Worm (Caenorhabditis elegans) whole organism, late embryonic: ENCODE results near the gene clec-62.

ENCODE experiments used
- C08G9.2 ChIP-seq: sonication (generic microtip); optimal IDR thresholded peaks from 2 replicates; lab custom pipeline; 2016; ENCODE audit warnings: mild to moderate bottlenecking, missing genetic modification characterization, moderate library complexity, missing compliant biosample characterization
- K02D7.2 ChIP-seq: sonication (generic microtip); optimal IDR thresholded peaks from 2 replicates; lab custom pipeline; 2017; ENCODE audit warnings: mild to moderate bottlenecking, missing genetic modification characterization, missing compliant biosample characterization
- T23F11.4 ChIP-seq: fragments of 200-800 bp; sonication (Bioruptor generic); optimal IDR thresholded peaks from 2 replicates; lab custom pipeline; 2018; ENCODE audit warnings: mild to moderate bottlenecking, missing genetic modification characterization, missing compliant biosample characterization
- Y22D7AL.16 ChIP-seq: sonication (generic microtip); optimal IDR thresholded peaks from 2 replicates; lab custom pipeline; 2016; ENCODE audit warnings: missing genetic modification characterization, missing compliant biosample characterization
- ama-1 ChIP-seq: fragments of 150-350 bp; optimal IDR thresholded peaks from 2 replicates; lab custom pipeline; 2014
- ceh-19 ChIP-seq: fragments of 200-800 bp; sonication (Bioruptor generic); optimal IDR thresholded peaks from 2 replicates; lab custom pipeline; 2018; ENCODE audit warnings: mild to moderate bottlenecking, missing genetic modification characterization, missing compliant biosample characterization
- ceh-2 ChIP-seq: sonication (generic microtip); optimal IDR thresholded peaks from 2 replicates; lab custom pipeline; 2016; ENCODE audit warnings: missing genotype, missing genetic modification characterization, missing compliant biosample characterization
- ceh-22 ChIP-seq: sonication (generic microtip); optimal IDR thresholded peaks from 2 replicates; lab custom pipeline; 2017; ENCODE audit warnings: missing biosample characterization, missing genetic modification characterization
- ceh-31 ChIP-seq: sonication (generic microtip); optimal IDR thresholded peaks from 2 replicates; lab custom pipeline; 2016; ENCODE audit warnings: missing genetic modification characterization, missing compliant biosample characterization
- ceh-34 ChIP-seq: sonication (generic microtip); optimal IDR thresholded peaks from 2 replicates; lab custom pipeline; 2016; ENCODE audit warnings: mild to moderate bottlenecking, missing genetic modification characterization, missing compliant biosample characterization
- ceh-6 ChIP-seq: fragments of 200-800 bp; sonication (Bioruptor generic); optimal IDR thresholded peaks from 2 replicates; lab custom pipeline; 2018; ENCODE audit warnings: mild to moderate bottlenecking, missing genetic modification characterization, missing compliant biosample characterization
- dmd-4 ChIP-seq: sonication (generic microtip); optimal IDR thresholded peaks from 2 replicates; lab custom pipeline; 2016; ENCODE audit warnings: borderline replicate concordance, missing genetic modification characterization, missing compliant biosample characterization
- dve-1 ChIP-seq: sonication (generic microtip); optimal IDR thresholded peaks from 2 replicates; lab custom pipeline; 2017; ENCODE audit warnings: antibody characterized with exemption, mild to moderate bottlenecking, missing genetic modification characterization, missing compliant biosample characterization
- elt-2 ChIP-seq: sonication (generic microtip); optimal IDR thresholded peaks from 2 replicates; lab custom pipeline; 2016; ENCODE audit warnings: missing genetic modification reagents, missing genetic modification characterization, missing compliant biosample characterization
- ets-4 ChIP-seq: sonication (generic microtip); optimal IDR thresholded peaks from 2 replicates; lab custom pipeline; 2016; ENCODE audit warnings: missing genetic modification characterization, missing compliant biosample characterization
- fax-1 ChIP-seq: sonication (generic microtip); optimal IDR thresholded peaks from 2 replicates; lab custom pipeline; 2016; ENCODE audit warnings: missing genotype, missing genetic modification characterization, missing compliant biosample characterization
- fkh-6 ChIP-seq: sonication (generic microtip); optimal IDR thresholded peaks from 2 replicates; lab custom pipeline; 2016; ENCODE audit warnings: missing genetic modification characterization, missing compliant biosample characterization
- hlh-13 ChIP-seq: fragments of 200-800 bp; sonication (Bioruptor generic); optimal IDR thresholded peaks from 2 replicates; lab custom pipeline; 2018; ENCODE audit warnings: mild to moderate bottlenecking, missing genetic modification characterization, missing compliant biosample characterization
- hlh-15 ChIP-seq: sonication (generic microtip); optimal IDR thresholded peaks from 2 replicates; lab custom pipeline; 2016; ENCODE audit warnings: missing genetic modification characterization, missing compliant biosample characterization
- hlh-6 ChIP-seq: sonication (generic microtip); optimal IDR thresholded peaks from 2 replicates; lab custom pipeline; 2016; ENCODE audit warnings: missing genotype, missing genetic modification characterization, missing compliant biosample characterization
- lim-6 ChIP-seq: sonication (generic microtip); optimal IDR thresholded peaks from 2 replicates; lab custom pipeline; 2016; ENCODE audit warnings: missing genetic modification characterization, missing compliant biosample characterization
- mec-3 ChIP-seq: sonication (generic microtip); optimal IDR thresholded peaks from 2 replicates; lab custom pipeline; 2016; ENCODE audit warnings: borderline replicate concordance, missing genetic modification characterization, missing compliant biosample characterization
- nhr-11 ChIP-seq: fragments of 150-350 bp; optimal IDR thresholded peaks from 2 replicates; lab custom pipeline; 2014; ENCODE audit warnings: missing biosample characterization, missing genetic modification characterization
- nhr-232 ChIP-seq: sonication (generic microtip); optimal IDR thresholded peaks from 2 replicates; lab custom pipeline; 2016; ENCODE audit warnings: missing genetic modification characterization, missing compliant biosample characterization
- npax-4 ChIP-seq: sonication (generic microtip); optimal IDR thresholded peaks from 2 replicates; lab custom pipeline; 2016; ENCODE audit warnings: missing genetic modification characterization, missing compliant biosample characterization
- odd-2 ChIP-seq: sonication (generic microtip); optimal IDR thresholded peaks from 2 replicates; lab custom pipeline; 2017; ENCODE audit warnings: antibody characterized with exemption, mild to moderate bottlenecking, missing genetic modification characterization, missing compliant biosample characterization
- pax-1 ChIP-seq: fragments of 150-350 bp; optimal IDR thresholded peaks from 2 replicates; lab custom pipeline; 2014; ENCODE audit warnings: missing biosample characterization, missing genetic modification characterization
- pha-2 ChIP-seq: sonication (generic microtip); optimal IDR thresholded peaks from 2 replicates; lab custom pipeline; 2017; ENCODE audit warnings: mild to moderate bottlenecking, missing genetic modification characterization, missing compliant biosample characterization
- pqm-1 ChIP-seq: sonication (generic microtip); optimal IDR thresholded peaks from 2 replicates; lab custom pipeline; 2016; ENCODE audit warnings: missing genetic modification characterization, missing compliant biosample characterization
- pros-1 ChIP-seq: fragments of 150-350 bp; optimal IDR thresholded peaks from 2 replicates; lab custom pipeline; 2014; ENCODE audit warnings: missing biosample characterization, missing genetic modification reagents, missing genetic modification characterization
- sox-2 ChIP-seq: fragments of 200-800 bp; sonication (Bioruptor generic); IDR thresholded peaks from 2 replicates; pipeline ENCODE4 v1.3.6; 2022; ENCODE audit warnings: missing genetic modification reagents, missing genetic modification characterization, missing compliant biosample characterization
- sox-4 ChIP-seq: sonication (generic microtip); optimal IDR thresholded peaks from 2 replicates; lab custom pipeline; 2017; ENCODE audit warnings: mild to moderate bottlenecking, missing genetic modification characterization, inconsistent platforms, missing compliant biosample characterization
- tbx-2 ChIP-seq: sonication (generic microtip); optimal IDR thresholded peaks from 2 replicates; lab custom pipeline; 2016; ENCODE audit warnings: missing genetic modification characterization, missing compliant biosample characterization
- tbx-7 ChIP-seq: sonication (generic microtip); optimal IDR thresholded peaks from 2 replicates; lab custom pipeline; 2016; ENCODE audit warnings: missing genotype, missing genetic modification characterization, missing compliant biosample characterization
- unc-3 ChIP-seq, 2 experiments: fragments of 200-800 bp in 1 of 2; sonication (Bioruptor generic) in 1 of 2; sonication (generic microtip) in 1 of 2; conservative IDR thresholded peaks in 1 of 2; optimal IDR thresholded peaks in 1 of 2; 2 replicates each; pipeline versions ENCODE4 v1.3.6 to Lab custom; 2016 to 2022; ENCODE audit warnings: missing compliant biosample characterization in 2 of 2, missing genetic modification characterization in 2 of 2, missing genetic modification reagents in 1 of 2
- unc-42 ChIP-seq: sonication (generic microtip); optimal IDR thresholded peaks from 2 replicates; lab custom pipeline; 2016; ENCODE audit warnings: missing genotype, missing genetic modification characterization, missing compliant biosample characterization
- unc-55 ChIP-seq: sonication (generic microtip); optimal IDR thresholded peaks from 2 replicates; lab custom pipeline; 2017; ENCODE audit warnings: missing biosample characterization, missing genetic modification reagents, missing genetic modification characterization
- ztf-16 ChIP-seq: sonication (generic microtip); optimal IDR thresholded peaks from 2 replicates; lab custom pipeline; 2017; ENCODE audit warnings: missing genetic modification characterization, missing compliant biosample characterization

Gene clec-62

DNA sequence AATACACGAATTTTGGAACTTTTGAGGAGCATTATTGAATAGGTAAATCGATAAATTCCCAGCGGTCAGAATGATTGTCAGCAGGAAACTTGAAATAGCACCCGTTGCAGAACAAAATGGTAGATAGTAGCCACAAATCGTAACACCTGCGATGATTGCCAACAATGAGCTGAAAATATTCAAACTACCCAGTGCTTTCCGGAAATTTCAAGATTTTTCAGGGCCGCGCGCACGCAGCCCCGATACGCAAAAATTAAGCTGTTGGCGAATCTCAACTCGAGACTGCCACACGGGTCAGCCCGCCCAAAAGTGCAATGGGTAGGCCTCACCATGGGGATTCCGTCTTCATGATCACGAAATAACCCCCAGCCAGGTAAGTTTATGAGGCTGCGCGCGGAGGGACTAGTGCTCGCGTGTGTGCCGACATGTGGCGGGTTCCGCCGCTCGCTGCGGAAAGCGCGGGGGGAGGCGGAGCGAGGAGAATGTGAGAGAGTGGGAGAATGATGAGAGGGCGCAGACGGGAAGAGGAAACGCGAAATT lies 49.7 kb upstream of the clec-62 start (continued):
- TF ChIP-seq sox-4, result no peak
- no peak for TF ChIP-seq dmd-4
- TF ChIP-seq pax-1, result no peak
- peak; percentile 31; the same call in 1 of the 2 replicates for TF ChIP-seq sox-2
- TF ChIP-seq hlh-15 (tag; lab: Kevin White, UChicago), result no peak
- TF ChIP-seq odd-2 (tag; lab: Kevin White, UChicago), result no peak
- no peak for TF ChIP-seq hlh-13 (GFP tag; lab: Kevin White, UChicago)
- peak; percentile 47 for TF ChIP-seq ceh-2 (tag; lab: Kevin White, UChicago)
- TF ChIP-seq nhr-11, result no peak
- no peak for TF ChIP-seq fkh-6 (tag; lab: Kevin White, UChicago)
- no peak for TF ChIP-seq ceh-19
- peak; percentile 35 for TF ChIP-seq dve-1
- TF ChIP-seq mec-3, result no peak
- TF ChIP-seq hlh-6 (tag; lab: Kevin White, UChicago), result peak; percentile 65
- peak; percentile 8 for TF ChIP-seq unc-55 (GFP tag; lab: Kevin White, UChicago)
- TF ChIP-seq C08G9.2 (tag; lab: Kevin White, UChicago), result peak; percentile 70
- peak; percentile 50 for TF ChIP-seq tbx-7 (tag; lab: Kevin White, UChicago)
- peak; percentile 77 for TF ChIP-seq ceh-34
- peak; percentile 24 for TF ChIP-seq ceh-6 (GFP tag; lab: Kevin White, UChicago)
- TF ChIP-seq pha-2 (tag; lab: Kevin White, UChicago), result peak; percentile 78
- TF ChIP-seq unc-3 (GFP tag; conservative IDR thresholded peaks at IDR 0.05; lab: Robert Waterston, UW), result no peak
- TF ChIP-seq unc-3 (tag; optimal IDR thresholded peaks at IDR 0.05; lab: Kevin White, UChicago), result no peak
- peak; percentile 85 for TF ChIP-seq pros-1
- peak; percentile 99 for TF ChIP-seq ama-1 (lab: Kevin White, UChicago)
- peak; percentile 44 for TF ChIP-seq ztf-16 (tag; lab: Kevin White, UChicago)

- TF ChIP-seq ceh-22 (tag; lab: Kevin White, UChicago), result no peak
- TF ChIP-seq elt-2 (tag; lab: Kevin White, UChicago), result peak; percentile 28
Observed at ce11 chrII:12942496-12942895, 47.6 kb upstream of the clec-62 start.

DNA sequence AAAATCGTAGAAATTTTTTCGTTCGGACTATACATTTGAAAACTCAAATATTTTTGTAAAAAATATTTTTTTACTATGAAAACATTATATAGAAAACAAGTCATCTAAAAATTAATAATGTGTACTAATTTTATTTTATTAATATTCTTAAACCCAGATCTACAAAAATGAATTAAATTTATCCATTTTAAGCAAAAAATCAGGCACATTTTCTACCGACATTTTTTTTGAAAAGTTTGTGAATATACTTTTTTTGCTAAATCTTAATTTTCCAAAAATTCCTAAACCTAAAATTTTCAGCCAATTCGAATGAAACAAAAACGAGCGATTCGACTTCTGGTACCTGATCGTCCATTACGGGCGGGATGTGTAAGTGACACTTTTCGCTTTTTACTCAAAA lies 44.9 kb upstream of the clec-62 start, which contains the start of gene arrd-10:
arrd-10 (plus strand) TSS at position 301 of the 400 bp plus-strand sequence.
- no peak for TF ChIP-seq fax-1
- no peak for TF ChIP-seq Y22D7AL.16 (tag; lab: Kevin White, UChicago)
- no peak for TF ChIP-seq T23F11.4 (GFP tag; lab: Kevin White, UChicago)
- no peak for TF ChIP-seq odd-2 (tag; lab: Kevin White, UChicago)
- TF ChIP-seq K02D7.2 (tag; lab: Kevin White, UChicago), result no peak
- TF ChIP-seq ets-4 (tag; lab: Kevin White, UChicago), result no peak
- no peak for TF ChIP-seq lim-6 (tag; lab: Kevin White, UChicago)
- TF ChIP-seq pros-1, result no peak
- TF ChIP-seq nhr-232, result no peak
- no peak for TF ChIP-seq pax-1
- no peak for TF ChIP-seq pqm-1 (tag; lab: Kevin White, UChicago)
- TF ChIP-seq ceh-34, result no peak
- TF ChIP-seq npax-4, result no peak
- TF ChIP-seq tbx-2 (tag; lab: Kevin White, UChicago), result no peak
- TF ChIP-seq, all 69 proteins: peak for 0

- peak; percentile 33 for TF ChIP-seq unc-42 (tag; lab: Kevin White, UChicago)
- no peak for TF ChIP-seq ceh-31 (tag; lab: Kevin White, UChicago)
- TF ChIP-seq, all 69 proteins: peak for 1
Observed at ce11 chrII:12939161-12939560, 44.2 kb upstream of the clec-62 start.
